Worm (Caenorhabditis elegans): ENCODE results near the gene nep-10.

ce11 chrII:3416528-3416927 lies 13.8 kb upstream of the nep-10 start, which contains the start of gene nep-6:
- TF ChIP-seq R02D3.7 (tag; optimal IDR thresholded peaks at IDR 0.05), result no peak
- TF ChIP-seq ceh-16 (tag; optimal IDR thresholded peaks at IDR 0.05), result no peak
- no peak for TF ChIP-seq mml-1 (tag; optimal IDR thresholded peaks at IDR 0.05)
- TF ChIP-seq nhr-12 (tag; optimal IDR thresholded peaks at IDR 0.05), result no peak
- TF ChIP-seq nhr-77 (tag; optimal IDR thresholded peaks at IDR 0.05), result no peak
- TF ChIP-seq elt-1 (tag; optimal IDR thresholded peaks at IDR 0.05), result no peak
- no peak for TF ChIP-seq ztf-11 (tag; optimal IDR thresholded peaks at IDR 0.05)
